Fruit fly (Drosophila melanogaster): ENCODE results near the gene tai.

DNA sequence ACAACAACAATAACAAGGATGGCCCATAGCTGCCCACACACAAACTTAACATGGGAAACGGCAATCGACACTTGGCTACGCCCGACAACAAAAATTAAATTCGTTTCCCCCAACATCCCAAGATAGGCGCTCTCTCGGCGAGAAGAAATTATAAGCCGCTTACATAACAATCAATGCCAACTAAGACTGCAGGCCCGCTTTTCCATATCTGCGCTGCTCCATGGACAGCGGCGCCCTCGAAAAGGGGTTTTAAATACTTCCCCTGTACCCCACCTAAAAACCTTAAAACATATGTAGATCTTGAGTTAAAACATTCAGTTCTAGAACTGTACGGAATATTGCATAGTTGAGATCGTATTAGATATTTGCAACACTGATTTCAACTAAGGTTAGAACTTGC, 28.1 kb downstream of the tai start:
- TF ChIP-seq Sin3A (optimal IDR thresholded peaks at IDR 0.05) (no peak), ttk (optimal IDR thresholded peaks at IDR 0.05) (no peak), h (optimal IDR thresholded peaks at IDR 0.05) (no peak), psq (optimal IDR thresholded peaks at IDR 0.05) (no peak), Myc (optimal IDR thresholded peaks at IDR 0.05) (no peak)

Data from Kc167 (cell line).